4 fruit fly cellular contexts compared by ENCODE assay signal in genomic region chr2L:12483866-12484554, dm6.
TF ChIP-seq lines count a peak whose summit lies in the region.

No protein-coding gene starts in this region.

TF ChIP-seq in whole organism, adult, 20 proteins besides CTCF, POLR2A, EP300 and RAD21 (continued from another document):
- TF ChIP-seq CG1620 (GFP tag; optimal IDR thresholded peaks at IDR 0.05; lab: Kevin White, UChicago) (peak; percentile 92), CG14711 (tag; optimal IDR thresholded peaks at IDR 0.05; lab: Kevin White, UChicago) (peak; percentile 86)

TF ChIP-seq in whole organism, embryonic, 481 proteins besides CTCF, POLR2A, EP300 and RAD21 (continued from another document and continues in another):
- TF ChIP-seq CG18262 (tag; optimal IDR thresholded peaks at IDR 0.05; lab: Kevin White, UChicago) (peak; percentile 89), tin (GFP tag; optimal IDR thresholded peaks at IDR 0.05; lab: Kevin White, UChicago) (peak; percentile 91), Hr39 (optimal IDR thresholded peaks at IDR 0.05; lab: Kevin White, UChicago) (no peak), Lhr (GFP tag; optimal IDR thresholded peaks at IDR 0.05; lab: Kevin White, UChicago) (peak; percentile 50), ham (GFP tag; IDR thresholded peaks at IDR 0.05; lab: Robert Waterston, UW) (no peak), al (GFP tag; IDR thresholded peaks at IDR 0.05; lab: Robert Waterston, UW) (peak; percentile 68; the same call in 1 of the 2 replicates), CG13424 (tag; optimal IDR thresholded peaks at IDR 0.05; lab: Kevin White, UChicago) (peak; percentile 94), bab2 (GFP tag; optimal IDR thresholded peaks at IDR 0.05; lab: Kevin White, UChicago) (peak; percentile 89), inv (GFP tag; IDR thresholded peaks at IDR 0.05; lab: Robert Waterston, UW; ENCODE audit: partially characterized antibody) (no peak), CG17385 (GFP tag; optimal IDR thresholded peaks at IDR 0.05; lab: Kevin White, UChicago) (peak; percentile 84), CG12071 (GFP tag; optimal IDR thresholded peaks at IDR 0.05; lab: Kevin White, UChicago) (peak; percentile 86), CG16779 (GFP tag; IDR thresholded peaks at IDR 0.05; lab: Robert Waterston, UW) (peak; percentile 72), CG12219 (GFP tag; optimal IDR thresholded peaks at IDR 0.05; lab: Kevin White, UChicago) (peak; percentile 93), zen (tag; optimal IDR thresholded peaks at IDR 0.05; lab: Kevin White, UChicago) (peak; percentile 65), CG16863 (GFP tag; optimal IDR thresholded peaks at IDR 0.05; lab: Kevin White, UChicago) (peak; percentile 88), E2f2 (GFP tag; IDR thresholded peaks at IDR 0.05; lab: Robert Waterston, UW) (peak; percentile 73), CG7963 (GFP tag; IDR thresholded peaks at IDR 0.05; lab: Robert Waterston, UW; ENCODE audit: partially characterized antibody) (no peak), sd (tag; optimal IDR thresholded peaks at IDR 0.05; lab: Kevin White, UChicago) (peak; percentile 52), repo (GFP tag; optimal IDR thresholded peaks at IDR 0.05; lab: Kevin White, UChicago) (peak; percentile 85), sug (tag; optimal IDR thresholded peaks at IDR 0.05; lab: Kevin White, UChicago) (peak; percentile 87), PHDP (tag; optimal IDR thresholded peaks at IDR 0.05; lab: Kevin White, UChicago) (peak; percentile 92), Eip74EF (GFP tag; optimal IDR thresholded peaks at IDR 0.05; lab: Kevin White, UChicago) (peak in 1 of 2 experiments; percentile 86), CG30020 (tag; optimal IDR thresholded peaks at IDR 0.05; lab: Kevin White, UChicago) (peak; percentile 48), gcm2 (GFP tag; optimal IDR thresholded peaks at IDR 0.05; lab: Kevin White, UChicago) (no peak), nom (GFP tag; optimal IDR thresholded peaks at IDR 0.05; lab: Kevin White, UChicago) (peak; percentile 90), mld (GFP tag; IDR thresholded peaks at IDR 0.05; lab: Robert Waterston, UW; ENCODE audit: partially characterized antibody) (no peak), CG10959 (GFP tag; IDR thresholded peaks at IDR 0.05; lab: Robert Waterston, UW) (no peak; the same call in 1 of the 2 replicates), psq (GFP tag; optimal IDR thresholded peaks at IDR 0.05; lab: Kevin White, UChicago) (peak; percentile 41), chif (GFP tag; optimal IDR thresholded peaks at IDR 0.05; lab: Kevin White, UChicago) (peak; percentile 80 to 93), dmrt11E (tag; optimal IDR thresholded peaks at IDR 0.05; lab: Kevin White, UChicago) (peak; percentile 76), CG15073 (GFP tag; optimal IDR thresholded peaks at IDR 0.05; lab: Kevin White, UChicago) (peak; percentile 71), nmo (GFP tag; optimal IDR thresholded peaks at IDR 0.05; lab: Kevin White, UChicago) (peak; percentile 92), Adf1 (GFP tag; IDR thresholded peaks at IDR 0.05; lab: Robert Waterston, UW) (peak; percentile 18; the same call in 1 of the 2 replicates), Elba2 (GFP tag; optimal IDR thresholded peaks at IDR 0.05; lab: Kevin White, UChicago) (peak; percentile 1), ap (GFP tag; IDR thresholded peaks at IDR 0.05; lab: Robert Waterston, UW) (peak; percentile 70), CG10654 (GFP tag; optimal IDR thresholded peaks at IDR 0.05; lab: Kevin White, UChicago) (peak; percentile 80), CG17361 (GFP tag; IDR thresholded peaks at IDR 0.05; lab: Robert Waterston, UW) (peak; percentile 91), CG31441 (GFP tag; IDR thresholded peaks at IDR 0.05; lab: Robert Waterston, UW) (peak; percentile 87), CG2116 (GFP tag; optimal IDR thresholded peaks at IDR 0.05; lab: Kevin White, UChicago) (peak; percentile 45), ranshi (GFP tag; IDR thresholded peaks at IDR 0.05; lab: Robert Waterston, UW) (peak; percentile 83; the same call in 1 of the 2 replicates), CG8924 (tag; optimal IDR thresholded peaks at IDR 0.05; lab: Kevin White, UChicago) (peak; percentile 91), grau (tag; optimal IDR thresholded peaks at IDR 0.05; lab: Kevin White, UChicago) (peak; percentile 99)

TF ChIP-seq in whole organism, prepupa, 60 proteins besides CTCF, POLR2A, EP300 and RAD21 (continued from another document):
- peak; percentile 96 for TF ChIP-seq CG10669 (GFP tag; optimal IDR thresholded peaks at IDR 0.05; lab: Kevin White, UChicago)
- TF ChIP-seq vri (GFP tag; optimal IDR thresholded peaks at IDR 0.05; lab: Kevin White, UChicago): peak; percentile 94
- peak; percentile 93 to 96 for TF ChIP-seq ss (GFP tag; optimal IDR thresholded peaks at IDR 0.05; lab: Kevin White, UChicago)
- peak; percentile 96 for TF ChIP-seq CG8119 (GFP tag; IDR thresholded peaks at IDR 0.05; lab: Robert Waterston, UW)
- peak; percentile 97 for TF ChIP-seq acj6 (GFP tag; optimal IDR thresholded peaks at IDR 0.05; lab: Kevin White, UChicago)
- peak; percentile 98 for TF ChIP-seq CG32006 (GFP tag; optimal IDR thresholded peaks at IDR 0.05; lab: Kevin White, UChicago)
- TF ChIP-seq CG34406 (GFP tag; optimal IDR thresholded peaks at IDR 0.05; lab: Kevin White, UChicago): peak; percentile 97
- peak; percentile 99 for TF ChIP-seq esn (GFP tag; optimal IDR thresholded peaks at IDR 0.05; lab: Kevin White, UChicago)
- TF ChIP-seq dac (GFP tag; optimal IDR thresholded peaks at IDR 0.05; lab: Kevin White, UChicago): peak; percentile 92
- peak; percentile 87 for TF ChIP-seq Blimp-1 (GFP tag; optimal IDR thresholded peaks at IDR 0.05; lab: Kevin White, UChicago)
- TF ChIP-seq salr (GFP tag; optimal IDR thresholded peaks at IDR 0.05; lab: Kevin White, UChicago): peak; percentile 91 to 97
- peak; percentile 97 for TF ChIP-seq Smox (GFP tag; optimal IDR thresholded peaks at IDR 0.05; lab: Kevin White, UChicago)
- peak; percentile 94 for TF ChIP-seq Lpt (GFP tag; optimal IDR thresholded peaks at IDR 0.05; lab: Kevin White, UChicago)
- TF ChIP-seq CG15336 (GFP tag; IDR thresholded peaks at IDR 0.05; lab: Robert Waterston, UW): peak; percentile 96
- peak; percentile 96 for TF ChIP-seq CG6163 (GFP tag; IDR thresholded peaks at IDR 0.05; lab: Robert Waterston, UW)
- peak; percentile 98 for TF ChIP-seq cyc (GFP tag; optimal IDR thresholded peaks at IDR 0.05; lab: Kevin White, UChicago)
- peak; percentile 79 for TF ChIP-seq fkh (GFP tag; optimal IDR thresholded peaks at IDR 0.05; lab: Kevin White, UChicago)
- peak; percentile 96 for TF ChIP-seq Sox15 (GFP tag; optimal IDR thresholded peaks at IDR 0.05; lab: Kevin White, UChicago)
- peak; percentile 98 for TF ChIP-seq lz (GFP tag; optimal IDR thresholded peaks at IDR 0.05; lab: Kevin White, UChicago)
- TF ChIP-seq CG8319 (GFP tag; optimal IDR thresholded peaks at IDR 0.05; lab: Kevin White, UChicago): peak; percentile 96
- TF ChIP-seq CG6792 (GFP tag; optimal IDR thresholded peaks at IDR 0.05; lab: Kevin White, UChicago): peak; percentile 96
- peak; percentile 93 for TF ChIP-seq CG4318 (GFP tag; optimal IDR thresholded peaks at IDR 0.05; lab: Kevin White, UChicago)
- peak; percentile 98 for TF ChIP-seq Sox14 (GFP tag; optimal IDR thresholded peaks at IDR 0.05; lab: Kevin White, UChicago)
- TF ChIP-seq net (GFP tag; optimal IDR thresholded peaks at IDR 0.05; lab: Kevin White, UChicago): peak; percentile 97
- peak; percentile 99 for TF ChIP-seq Eip78C (GFP tag; lab: Kevin White, UChicago)
- TF ChIP-seq Eip75B (GFP tag; optimal IDR thresholded peaks at IDR 0.05; lab: Kevin White, UChicago): peak; percentile 94
- peak; percentile 97 for TF ChIP-seq topi (GFP tag; optimal IDR thresholded peaks at IDR 0.05; lab: Kevin White, UChicago)
- peak; percentile 96 for TF ChIP-seq Ets96B (tag; optimal IDR thresholded peaks at IDR 0.05; lab: Kevin White, UChicago)
- peak; percentile 82 for TF ChIP-seq Eip93F (GFP tag; optimal IDR thresholded peaks at IDR 0.05; lab: Kevin White, UChicago)
- peak; percentile 97 for TF ChIP-seq Ets21C (GFP tag; optimal IDR thresholded peaks at IDR 0.05; lab: Kevin White, UChicago)
- peak; percentile 98 for TF ChIP-seq CG31627 (GFP tag; optimal IDR thresholded peaks at IDR 0.05; lab: Kevin White, UChicago)
- peak; percentile 98 for TF ChIP-seq Sox102F (GFP tag; optimal IDR thresholded peaks at IDR 0.05; lab: Kevin White, UChicago)
- peak; percentile 96 for TF ChIP-seq CG6276 (GFP tag; optimal IDR thresholded peaks at IDR 0.05; lab: Kevin White, UChicago)
- TF ChIP-seq fd85E (GFP tag; optimal IDR thresholded peaks at IDR 0.05; lab: Kevin White, UChicago): peak; percentile 92
- TF ChIP-seq eg (GFP tag; IDR thresholded peaks at IDR 0.05; lab: Robert Waterston, UW): peak; percentile 97
- TF ChIP-seq Met (GFP tag; optimal IDR thresholded peaks at IDR 0.05; lab: Kevin White, UChicago): peak; percentile 96
- TF ChIP-seq OdsH (GFP tag; optimal IDR thresholded peaks at IDR 0.05; lab: Kevin White, UChicago): peak; percentile 98
- peak; percentile 95 for TF ChIP-seq CG11902 (GFP tag; optimal IDR thresholded peaks at IDR 0.05; lab: Kevin White, UChicago)
- TF ChIP-seq Gug (GFP tag; IDR thresholded peaks at IDR 0.05; lab: Robert Waterston, UW): peak; percentile 90
- TF ChIP-seq dsx (GFP tag; optimal IDR thresholded peaks at IDR 0.05; lab: Kevin White, UChicago; ENCODE audit: poor library complexity, severe bottlenecking): peak; percentile 91
- TF ChIP-seq CG3919 (GFP tag; optimal IDR thresholded peaks at IDR 0.05; lab: Kevin White, UChicago): peak; percentile 96

TF ChIP-seq in whole organism, wandering third instar larva, 38 proteins besides CTCF, POLR2A, EP300 and RAD21 (continued from another document):
- TF ChIP-seq HLH106 (tag; optimal IDR thresholded peaks at IDR 0.05; lab: Kevin White, UChicago) (peak; percentile 98), sage (GFP tag; optimal IDR thresholded peaks at IDR 0.05; lab: Kevin White, UChicago) (peak; percentile 93), psq (GFP tag; optimal IDR thresholded peaks at IDR 0.05; lab: Kevin White, UChicago) (peak; percentile 94), brk (GFP tag; optimal IDR thresholded peaks at IDR 0.05; lab: Kevin White, UChicago) (peak; percentile 70), dsf (GFP tag; optimal IDR thresholded peaks at IDR 0.05; lab: Kevin White, UChicago; ENCODE audit: borderline replicate concordance) (peak; percentile 69), rgr (GFP tag; optimal IDR thresholded peaks at IDR 0.05; lab: Kevin White, UChicago) (peak; percentile 97), Abd-B (GFP tag; optimal IDR thresholded peaks at IDR 0.05; lab: Kevin White, UChicago) (no peak), OdsH (GFP tag; optimal IDR thresholded peaks at IDR 0.05; lab: Kevin White, UChicago) (peak; percentile 97), Dfd (GFP tag; optimal IDR thresholded peaks at IDR 0.05; lab: Kevin White, UChicago) (peak; percentile 24), CG9705 (GFP tag; optimal IDR thresholded peaks at IDR 0.05; lab: Kevin White, UChicago) (peak; percentile 96), Myc (optimal IDR thresholded peaks at IDR 0.05; lab: Kevin White, UChicago) (no peak), Rel (GFP tag; optimal IDR thresholded peaks at IDR 0.05; lab: Kevin White, UChicago) (no peak), Rel (tag; optimal IDR thresholded peaks at IDR 0.05; lab: Kevin White, UChicago) (peak; percentile 82), GATAd (GFP tag; optimal IDR thresholded peaks at IDR 0.05; lab: Kevin White, UChicago) (peak; percentile 68)
